Fruit fly (Drosophila melanogaster): Measurements from ENCODE around the gene ncd.

DNA sequence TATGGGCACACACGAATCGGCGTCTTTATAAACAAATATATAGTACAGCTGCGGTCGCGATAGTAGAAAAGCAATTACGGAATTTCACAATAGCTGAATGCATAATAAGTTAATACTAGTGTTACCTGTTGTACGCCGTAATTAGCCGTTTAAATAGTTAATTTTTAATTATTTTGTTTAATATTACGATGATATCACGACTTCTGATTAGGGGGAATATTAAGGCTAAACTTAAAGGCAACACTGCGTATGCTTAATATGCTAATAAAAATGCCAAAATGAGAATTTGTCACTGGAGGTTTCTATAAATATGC is 28.0 kb downstream of the ncd start:
- no peak for TF ChIP-seq CG8478 (optimal IDR thresholded peaks at IDR 0.05)
- no peak for TF ChIP-seq CTCF (optimal IDR thresholded peaks at IDR 0.05)

Measured in S2 (cell line).